Fruit fly (Drosophila melanogaster) ovary, adult (tissue): ENCODE data around the gene nAChRbeta3.

ENCODE experiments used
- CG17801 ChIP-seq: fragments of 200-800 bp; optimal IDR thresholded peaks from 2 replicates; lab custom pipeline; 2019; ENCODE audit warnings: missing biosample characterization, mild to moderate bottlenecking, missing genetic modification characterization, moderate library complexity; ENCODE audit not compliant: partially characterized antibody

The nAChRbeta3 gene

dm6 chr2L:544444-545179, at the start of gene nAChRbeta3, which contains the start of gene Spp:
TSS of gene nAChRbeta3 (plus strand) at chr2L:545129.
TSS of gene Spp (minus strand) at chr2L:544653.
- TF ChIP-seq CG17801 (GFP tag; lab: Kevin White, UChicago), result no peak

DNA sequence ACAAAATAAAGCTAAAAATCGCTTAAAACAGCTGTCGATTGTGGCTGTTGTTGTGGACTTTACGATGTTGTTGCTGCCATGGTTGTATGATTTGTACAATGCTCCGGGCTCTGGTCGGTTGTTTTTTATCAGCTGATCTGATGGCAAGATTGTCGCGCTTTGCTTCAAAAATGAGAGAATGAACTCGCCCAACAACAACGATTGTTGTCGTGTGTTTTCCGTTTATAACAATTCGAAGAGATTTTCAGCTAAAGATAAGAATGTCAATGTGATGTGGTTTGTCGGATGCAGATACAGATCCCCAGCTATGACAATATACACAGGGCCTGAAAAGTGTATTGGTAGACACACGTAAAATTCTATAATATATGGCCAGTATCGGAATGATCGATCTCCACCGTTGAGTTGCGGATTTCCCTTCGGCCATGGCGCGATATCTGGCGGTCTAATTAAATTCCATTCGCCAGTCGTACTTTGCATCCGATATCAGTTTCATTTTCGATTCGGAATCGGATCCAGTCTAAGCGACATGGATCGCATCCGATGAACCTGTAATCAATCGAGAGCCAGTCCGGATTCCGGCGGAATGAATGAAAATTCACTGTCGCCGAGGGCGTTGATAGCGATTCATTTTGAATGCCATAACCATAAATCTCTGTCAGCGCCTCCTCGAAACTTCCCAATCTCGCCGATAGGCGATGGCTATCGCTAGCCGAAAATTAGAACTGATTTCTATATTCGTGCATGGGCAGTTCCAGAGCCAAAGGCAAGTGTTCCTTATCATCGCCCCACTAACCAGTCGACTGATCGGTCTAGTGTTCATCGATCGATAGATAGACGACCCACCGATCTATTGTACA, 49.3 kb upstream of the nAChRbeta3 start:
- no peak for TF ChIP-seq CG17801 (GFP tag; lab: Kevin White, UChicago)

dm6 chr2L:496436-496835, 48.5 kb upstream of the nAChRbeta3 start:
- no peak for TF ChIP-seq CG17801 (GFP tag; lab: Kevin White, UChicago)

dm6 chr2L:496841-497240, 48.1 kb upstream of the nAChRbeta3 start:
- TF ChIP-seq CG17801 (GFP tag; lab: Kevin White, UChicago), result no peak

- TF ChIP-seq CG17801 (GFP tag; lab: Kevin White, UChicago), result no peak
Measured at dm6 chr2L:497657-498473, 47.1 kb upstream of the nAChRbeta3 start.

dm6 chr2L:498474-498821, 46.5 kb upstream of the nAChRbeta3 start:
- TF ChIP-seq CG17801 (GFP tag; lab: Kevin White, UChicago), result no peak

DNA sequence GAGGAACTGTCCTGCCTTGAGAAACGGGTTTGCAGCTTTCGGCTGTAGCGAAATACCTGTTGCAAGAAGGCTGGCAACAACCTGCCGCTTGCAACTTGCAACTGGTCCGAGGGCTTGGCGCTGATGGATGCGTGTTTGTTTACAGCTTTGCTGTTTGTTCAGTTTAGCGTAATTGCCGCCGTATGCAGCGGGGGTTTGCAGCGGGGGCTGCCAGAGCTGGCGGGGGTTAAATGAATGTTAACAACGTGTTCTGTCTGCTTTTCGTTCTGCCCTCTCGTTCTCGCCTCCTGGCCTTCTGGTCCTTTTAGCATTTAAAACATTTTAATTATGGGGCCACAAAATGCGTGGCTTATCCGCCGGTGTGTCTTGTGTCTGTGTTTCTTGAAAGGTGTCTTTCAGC, 45.0 kb upstream of the nAChRbeta3 start:
- no peak for TF ChIP-seq CG17801 (GFP tag; lab: Kevin White, UChicago)

- no peak for TF ChIP-seq CG17801 (GFP tag; lab: Kevin White, UChicago)
Measured at dm6 chr2L:501622-502021, 43.3 kb upstream of the nAChRbeta3 start.

DNA sequence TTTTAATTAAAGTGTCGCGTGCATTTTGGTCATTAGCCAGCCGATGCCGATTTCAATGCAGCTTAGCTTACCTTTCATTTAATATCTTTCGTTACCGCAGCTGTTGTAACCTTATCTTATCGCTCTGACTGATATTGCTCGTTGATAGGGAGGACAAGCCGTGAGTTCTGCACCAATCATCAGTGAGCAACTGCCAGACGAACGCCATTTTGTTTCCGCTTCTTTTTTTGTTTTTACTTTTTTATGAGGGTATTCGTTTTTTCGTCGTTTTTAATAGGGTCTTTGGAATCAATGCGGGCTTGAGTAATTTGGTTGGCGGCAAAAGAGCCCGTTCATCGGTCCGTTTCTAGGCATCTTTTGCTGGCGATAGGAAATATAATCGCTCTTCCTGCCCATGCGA, 39.9 kb upstream of the nAChRbeta3 start:
- no peak for TF ChIP-seq CG17801 (GFP tag; lab: Kevin White, UChicago)

- no peak for TF ChIP-seq CG17801 (GFP tag; lab: Kevin White, UChicago)
Measured at dm6 chr2L:506443-506842, 38.5 kb upstream of the nAChRbeta3 start.

DNA sequence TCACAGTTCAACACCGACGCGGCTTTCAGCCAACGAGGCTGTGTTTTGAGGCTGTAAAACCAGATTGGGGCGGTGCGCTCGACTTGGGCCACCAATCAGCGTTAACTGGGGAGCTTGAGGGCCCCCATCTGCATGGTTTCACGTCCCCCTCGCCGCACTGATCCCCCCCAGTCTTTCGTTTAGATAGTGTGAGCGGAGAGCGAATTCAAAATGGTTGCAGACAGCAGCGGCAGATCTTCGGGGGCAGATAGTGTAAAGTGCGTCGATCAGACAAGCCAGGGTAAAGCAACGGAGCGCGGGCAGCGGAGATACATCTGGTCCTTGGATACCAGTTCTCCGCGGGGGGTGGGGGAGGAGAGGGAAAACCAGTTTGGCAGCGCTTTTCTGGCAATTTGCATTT, 37.8 kb upstream of the nAChRbeta3 start:
- no peak for TF ChIP-seq CG17801 (GFP tag; lab: Kevin White, UChicago)

- no peak for TF ChIP-seq CG17801 (GFP tag; lab: Kevin White, UChicago)
Measured at dm6 chr2L:510534-511014, 34.4 kb upstream of the nAChRbeta3 start.

DNA sequence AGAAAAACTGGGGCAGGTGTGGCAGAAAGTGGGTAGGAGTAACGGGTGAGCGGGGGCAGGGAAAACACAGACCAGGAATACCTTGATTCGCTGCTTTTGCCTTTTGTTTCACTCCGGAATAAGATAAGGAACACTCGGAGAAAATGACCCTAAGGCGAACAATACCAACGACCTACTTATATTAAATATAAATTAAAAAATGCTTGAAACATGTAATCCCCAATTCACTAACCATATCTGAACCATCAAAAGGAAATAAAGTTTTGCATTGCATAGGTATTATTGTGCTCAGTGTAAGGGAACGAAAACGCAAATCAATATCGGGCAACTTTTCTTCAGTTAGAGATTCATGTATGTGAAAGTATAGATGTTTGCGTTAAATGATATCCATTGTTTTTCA, 32.9 kb upstream of the nAChRbeta3 start:
- no peak for TF ChIP-seq CG17801 (GFP tag; lab: Kevin White, UChicago)

dm6 chr2L:513035-513434, 31.9 kb upstream of the nAChRbeta3 start:
- no peak for TF ChIP-seq CG17801 (GFP tag; lab: Kevin White, UChicago)
